Fruit fly (Drosophila melanogaster) whole organism, prepupa: ENCODE measurements around the gene CG44290.

Experiments
- CG10631 ChIP-seq: fragments of 200-800 bp; sonication (Bioruptor generic); optimal IDR thresholded peaks from 2 replicates; lab custom pipeline; 2016; ENCODE audit warnings: missing biosample characterization, missing genetic modification characterization
- CG11762 ChIP-seq: fragments of 200-800 bp; sonication (Bioruptor generic); optimal IDR thresholded peaks from 3 replicates; lab custom pipeline; 2016; ENCODE audit warnings: missing biosample characterization, missing genetic modification characterization; ENCODE audit not compliant: insufficient read depth
- CG3032 ChIP-seq: fragments of 200-800 bp; optimal IDR thresholded peaks from 2 replicates; lab custom pipeline; 2019; ENCODE audit warnings: missing biosample characterization, mild to moderate bottlenecking, missing genetic modification characterization, moderate library complexity
- CG31627 ChIP-seq: fragments of 200-800 bp; sonication (Bioruptor generic); optimal IDR thresholded peaks from 3 replicates; lab custom pipeline; 2016; ENCODE audit warnings: missing biosample characterization, missing genetic modification characterization
- CG34406 ChIP-seq: fragments of 200-800 bp; sonication (Bioruptor generic); optimal IDR thresholded peaks from 3 replicates; lab custom pipeline; 2016; ENCODE audit warnings: missing biosample characterization, missing genetic modification characterization
- CG6163 ChIP-seq: fragments of 200-800 bp; sonication (Bioruptor generic); IDR thresholded peaks from 3 replicates; pipeline ENCODE4 v1.3.6; 2022; ENCODE audit warnings: missing biosample characterization, missing genetic modification characterization
- CG6792 ChIP-seq: fragments of 200-800 bp; sonication (Bioruptor generic); optimal IDR thresholded peaks from 3 replicates; lab custom pipeline; 2016; ENCODE audit warnings: missing biosample characterization, missing genetic modification characterization
- CG6854 ChIP-seq: fragments of 200-800 bp; sonication (Bioruptor generic); optimal IDR thresholded peaks from 2 replicates; lab custom pipeline; 2017; ENCODE audit warnings: missing biosample characterization, mild to moderate bottlenecking, missing genetic modification characterization
- Eip75B ChIP-seq: fragments of 200-800 bp; sonication (Bioruptor generic); optimal IDR thresholded peaks from 3 replicates; lab custom pipeline; 2016; ENCODE audit warnings: missing biosample characterization, missing genetic modification characterization
- Ets21C ChIP-seq: fragments of 200-800 bp; sonication (Bioruptor generic); optimal IDR thresholded peaks from 3 replicates; lab custom pipeline; 2016; ENCODE audit warnings: missing biosample characterization, missing genetic modification characterization
- Hr4 ChIP-seq: fragments of 200-800 bp; sonication (Bioruptor generic); optimal IDR thresholded peaks from 3 replicates; lab custom pipeline; 2016; ENCODE audit warnings: missing biosample characterization, missing genetic modification characterization
- Met ChIP-seq: fragments of 200-800 bp; sonication (Bioruptor generic); optimal IDR thresholded peaks from 3 replicates; lab custom pipeline; 2016; ENCODE audit warnings: missing biosample characterization, missing genetic modification characterization
- Sox14 ChIP-seq: fragments of 200-800 bp; sonication (Bioruptor generic); optimal IDR thresholded peaks from 3 replicates; lab custom pipeline; 2016; ENCODE audit warnings: missing biosample characterization, missing genetic modification characterization
- Sox15 ChIP-seq: fragments of 200-800 bp; sonication (Bioruptor generic); optimal IDR thresholded peaks from 3 replicates; lab custom pipeline; 2016; ENCODE audit warnings: missing biosample characterization, missing genetic modification characterization
- achi ChIP-seq: fragments of 200-800 bp; sonication (Bioruptor generic); optimal IDR thresholded peaks from 3 replicates; lab custom pipeline; 2016; ENCODE audit warnings: missing biosample characterization, missing genetic modification characterization
- cyc ChIP-seq: fragments of 200-800 bp; sonication (Bioruptor generic); optimal IDR thresholded peaks from 3 replicates; lab custom pipeline; 2016; ENCODE audit warnings: missing biosample characterization, missing genetic modification characterization
- dsx ChIP-seq: fragments of 200-800 bp; optimal IDR thresholded peaks from 3 replicates; lab custom pipeline; 2019; ENCODE audit warnings: missing biosample characterization, mild to moderate bottlenecking, missing genetic modification characterization, moderate library complexity; ENCODE audit not compliant: poor library complexity, severe bottlenecking
- fkh ChIP-seq: fragments of 200-800 bp; sonication (Bioruptor generic); optimal IDR thresholded peaks from 3 replicates; lab custom pipeline; 2017; ENCODE audit warnings: missing biosample characterization, mild to moderate bottlenecking, missing genetic modification characterization, moderate library complexity
- pdm3 ChIP-seq: fragments of 200-800 bp; sonication (Bioruptor generic); optimal IDR thresholded peaks from 3 replicates; lab custom pipeline; 2016; ENCODE audit warnings: missing biosample characterization, missing genetic modification characterization

The CG44290 gene

DNA sequence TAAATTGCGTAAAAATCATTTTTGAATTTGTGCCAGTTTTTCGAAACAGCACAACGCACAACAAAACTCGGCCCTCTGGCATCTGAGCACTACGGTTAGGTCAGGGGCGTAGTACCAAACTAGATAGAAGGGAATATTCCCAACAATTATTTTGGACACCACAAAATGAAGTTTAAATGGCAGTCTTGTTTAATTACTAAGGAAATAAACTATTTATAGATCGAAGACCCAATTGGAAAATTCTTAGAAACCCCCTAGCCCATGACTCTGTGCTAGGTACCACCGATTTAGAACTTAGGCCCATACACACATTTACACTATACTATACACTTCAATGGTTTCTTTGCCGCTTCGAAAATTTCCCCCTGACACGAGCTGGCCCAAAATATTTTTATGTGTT lies 33.7 kb downstream of the CG44290 start (continued):
- TF ChIP-seq Sox14 (GFP tag; lab: Kevin White, UChicago) (no peak), Sox15 (no peak), CG31627 (GFP tag; lab: Kevin White, UChicago) (no peak), Met (GFP tag; lab: Kevin White, UChicago) (no peak), Ets21C (GFP tag; lab: Kevin White, UChicago) (no peak), CG10631 (no peak), CG3032 (tag; lab: Kevin White, UChicago) (no peak), CG6792 (GFP tag; lab: Kevin White, UChicago) (no peak), CG6854 (no peak), Hr4 (GFP tag; lab: Kevin White, UChicago) (peak; percentile 56), cyc (no peak), achi (GFP tag; lab: Kevin White, UChicago) (no peak), fkh (GFP tag; lab: Kevin White, UChicago) (peak; percentile 16), Eip75B (GFP tag; lab: Kevin White, UChicago) (no peak), CG34406 (no peak), pdm3 (no peak), CG6163 (GFP tag; lab: Robert Waterston, UW) (peak; percentile 45; the same call in 1 of the 3 replicates), dsx (GFP tag; lab: Kevin White, UChicago) (no peak), CG11762 (GFP tag; lab: Kevin White, UChicago) (no peak)
